Fruit fly (Drosophila melanogaster) S2 (cell line): ENCODE results near the gene CG14966.

Source experiments
- CG8478 ChIP-seq: fragments of >200 bp; optimal IDR thresholded peaks from 2 replicates; lab custom pipeline; 2018
- CTCF ChIP-seq, 2 experiments: fragments of >200 bp; optimal IDR thresholded peaks; 2 replicates each; lab custom pipeline; 2018

DNA sequence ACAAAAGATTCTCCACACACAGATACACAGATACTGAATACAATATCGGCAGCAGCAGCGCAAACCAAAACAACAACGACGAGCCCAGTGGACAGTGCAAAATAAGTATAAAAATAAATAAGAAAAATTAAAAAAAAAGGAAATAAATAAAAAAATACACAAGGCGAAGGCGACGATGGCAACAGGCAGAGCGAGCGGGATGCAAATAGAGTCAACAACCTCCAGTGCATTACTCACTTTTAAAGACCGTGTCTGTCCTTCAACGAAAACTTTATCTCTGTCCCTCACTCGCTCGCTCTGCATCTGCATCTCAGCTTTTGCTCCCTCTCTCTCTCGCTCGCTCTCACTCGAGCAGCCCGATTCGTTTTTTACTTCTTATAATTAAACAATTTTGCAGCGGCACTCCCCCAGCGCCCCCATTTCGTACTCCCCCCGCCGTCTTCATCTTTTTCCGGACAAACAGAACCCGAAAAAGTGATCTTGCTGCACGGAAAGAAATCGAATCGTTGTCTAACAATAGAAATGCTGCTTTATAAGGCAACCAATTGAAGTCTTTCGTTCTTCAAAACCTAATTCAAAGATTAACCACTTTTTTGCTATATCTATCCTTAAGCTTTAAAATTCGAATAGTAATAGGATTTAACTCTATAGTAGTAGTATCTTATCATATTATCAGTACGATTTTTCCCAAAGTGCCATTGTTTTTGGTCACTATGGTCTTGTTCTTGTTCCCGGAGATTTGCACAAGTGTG lies 49.1 kb upstream of the CG14966 start:
- no peak for TF ChIP-seq CTCF (optimal IDR thresholded peaks at IDR 0.05; lab: Kevin White, UChicago)
- no peak for TF ChIP-seq CG8478
